Fruit fly (Drosophila melanogaster): ENCODE data around the gene Spn28Db.

The Spn28Db gene

DNA sequence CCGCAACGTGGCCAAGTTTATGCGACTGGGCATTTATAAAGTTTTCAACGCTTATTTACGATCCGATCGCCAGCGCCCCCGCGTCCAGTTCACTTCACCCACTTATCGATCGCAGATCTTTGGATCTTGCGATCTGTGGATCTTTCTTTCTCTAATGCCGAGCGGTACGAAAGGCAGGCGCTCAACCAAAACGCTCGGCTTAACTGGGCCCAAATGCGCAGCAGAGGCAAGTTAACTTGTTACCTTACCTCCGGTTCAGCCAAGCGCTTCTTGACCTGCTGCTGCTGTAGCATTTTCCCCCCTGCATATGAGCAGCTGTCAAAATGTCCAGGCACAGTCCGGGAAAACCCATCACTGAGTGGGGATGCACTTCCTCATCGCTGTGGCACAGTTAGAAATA lies 31.6 kb upstream of the Spn28Db start:
- 0 out of 3 replicates have a peak, but pooled peaks have one; percentile 23 for TF ChIP-seq fd96Ca (GFP tag; IDR thresholded peaks at IDR 0.05)
- TF ChIP-seq Ets98B (GFP tag; IDR thresholded peaks at IDR 0.05): no peak

DNA sequence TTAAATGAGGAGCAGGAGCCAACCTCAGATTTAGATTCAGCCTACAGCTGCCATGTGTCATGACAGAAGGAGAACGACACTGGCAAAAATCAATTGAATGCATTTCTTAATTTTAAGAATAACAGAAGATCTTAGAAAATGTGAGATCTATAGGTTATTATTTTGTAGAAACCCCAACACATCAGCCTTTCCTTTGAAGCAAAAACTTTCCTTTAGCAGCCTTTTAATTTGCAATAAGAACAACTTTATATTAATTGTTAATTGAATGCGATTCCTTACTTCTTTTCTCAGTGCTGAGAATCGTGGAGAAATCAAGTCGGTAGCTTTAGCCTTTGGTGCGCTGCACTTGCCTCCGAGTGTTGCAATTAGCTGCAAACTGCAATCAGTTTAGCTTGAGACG lies 30.1 kb upstream of the Spn28Db start:
- TF ChIP-seq D1 (tag; optimal IDR thresholded peaks at IDR 0.05): no peak
- no peak for TF ChIP-seq EcR (GFP tag; optimal IDR thresholded peaks at IDR 0.05)
- TF ChIP-seq CG8301 (tag; optimal IDR thresholded peaks at IDR 0.05): peak; percentile 49
- no peak for TF ChIP-seq CG12605 (GFP tag; IDR thresholded peaks at IDR 0.05)
- peak; percentile 3 for TF ChIP-seq Pif1A (GFP tag; optimal IDR thresholded peaks at IDR 0.05)
- TF ChIP-seq CG14655 (GFP tag; optimal IDR thresholded peaks at IDR 0.05): peak; percentile 68
- TF ChIP-seq CG9948 (tag; optimal IDR thresholded peaks at IDR 0.05): peak; percentile 22

DNA sequence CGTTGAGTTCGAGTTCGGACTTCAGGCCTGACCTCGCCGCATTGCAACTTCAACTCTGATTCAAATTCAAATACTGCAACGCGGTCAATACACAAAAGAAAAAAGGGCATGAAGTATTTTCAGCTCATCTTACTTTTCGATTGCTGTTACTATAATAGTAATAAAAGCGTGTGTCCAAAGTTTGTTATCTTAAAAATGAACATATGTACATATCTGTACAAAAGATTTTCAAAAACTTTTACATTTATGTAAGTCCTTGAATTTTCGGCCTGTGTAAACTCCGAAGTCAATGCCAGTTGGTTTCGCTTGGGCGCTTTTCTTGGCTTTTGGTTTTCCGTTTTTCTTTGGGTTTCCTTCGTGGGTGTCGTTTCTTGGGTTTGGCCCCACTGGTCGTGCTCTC lies 28.3 kb upstream of the Spn28Db start:
- TF ChIP-seq Ets98B (GFP tag; IDR thresholded peaks at IDR 0.05) (peak; percentile 55; the same call in 1 of the 2 replicates), CG17806 (tag; optimal IDR thresholded peaks at IDR 0.05) (no peak), CG15710 (tag; optimal IDR thresholded peaks at IDR 0.05) (peak; percentile 2), Pif1A (GFP tag; optimal IDR thresholded peaks at IDR 0.05) (peak; percentile 41), gl (tag; optimal IDR thresholded peaks at IDR 0.05) (no peak), fd96Ca (GFP tag; IDR thresholded peaks at IDR 0.05) (no peak), rn (GFP tag; IDR thresholded peaks at IDR 0.05) (no peak), CG14655 (GFP tag; optimal IDR thresholded peaks at IDR 0.05) (peak; percentile 24), CG9948 (tag; optimal IDR thresholded peaks at IDR 0.05) (no peak), CG8159 (tag; optimal IDR thresholded peaks at IDR 0.05) (no peak), CG34367 (tag; optimal IDR thresholded peaks at IDR 0.05) (no peak), CG13204 (GFP tag; optimal IDR thresholded peaks at IDR 0.05) (no peak), CG8301 (tag; optimal IDR thresholded peaks at IDR 0.05) (peak; percentile 25), CG10348 (GFP tag; IDR thresholded peaks at IDR 0.05) (peak; percentile 52; the same call in 1 of the 2 replicates), Pif1B (GFP tag; optimal IDR thresholded peaks at IDR 0.05) (no peak), Snoo (tag; optimal IDR thresholded peaks at IDR 0.05) (no peak), EcR (GFP tag; optimal IDR thresholded peaks at IDR 0.05) (no peak), CG32121 (GFP tag; IDR thresholded peaks at IDR 0.05) (peak; percentile 50; the same call in 1 of the 2 replicates)

DNA sequence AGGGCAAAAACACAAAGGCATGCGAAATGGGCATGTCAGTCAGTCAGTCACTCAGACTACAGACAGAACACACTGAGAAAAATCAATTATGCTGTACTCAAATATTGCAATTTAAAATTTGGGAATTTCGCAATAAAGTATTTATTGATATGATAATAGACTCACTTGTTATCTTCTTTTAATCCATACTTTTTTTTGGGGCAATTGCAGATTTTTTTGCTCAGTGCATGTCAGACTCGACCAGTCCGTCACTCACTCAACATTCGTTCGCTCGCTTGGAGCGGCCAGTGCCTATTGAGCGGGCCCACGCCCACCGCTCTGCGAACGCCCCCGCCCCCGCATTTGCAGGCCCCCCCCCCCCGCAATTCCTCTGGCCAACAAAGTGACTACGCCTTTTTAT lies 25.9 kb upstream of the Spn28Db start:
- TF ChIP-seq EcR (GFP tag; optimal IDR thresholded peaks at IDR 0.05) (peak; percentile 32), CG34367 (tag; optimal IDR thresholded peaks at IDR 0.05) (peak; percentile 93), CG14655 (GFP tag; optimal IDR thresholded peaks at IDR 0.05) (peak; percentile 62), CG17806 (tag; optimal IDR thresholded peaks at IDR 0.05) (peak; percentile 65), CG10348 (GFP tag; IDR thresholded peaks at IDR 0.05) (peak; percentile 61; the same call in 1 of the 2 replicates), Snoo (tag; optimal IDR thresholded peaks at IDR 0.05) (peak; percentile 96), Pif1A (GFP tag; optimal IDR thresholded peaks at IDR 0.05) (peak; percentile 66), fd96Ca (GFP tag; IDR thresholded peaks at IDR 0.05) (peak; percentile 80), CG32121 (GFP tag; IDR thresholded peaks at IDR 0.05) (peak; percentile 71), CG15710 (tag; optimal IDR thresholded peaks at IDR 0.05) (peak; percentile 94), rn (GFP tag; IDR thresholded peaks at IDR 0.05) (peak; percentile 75), D1 (tag; optimal IDR thresholded peaks at IDR 0.05) (peak; percentile 29), CG12605 (GFP tag; IDR thresholded peaks at IDR 0.05) (peak; percentile 73), CG13204 (GFP tag; optimal IDR thresholded peaks at IDR 0.05) (peak; percentile 88), Ets98B (GFP tag; IDR thresholded peaks at IDR 0.05) (peak; percentile 79), CG9948 (tag; optimal IDR thresholded peaks at IDR 0.05) (peak; percentile 76), CG8301 (tag; optimal IDR thresholded peaks at IDR 0.05) (peak; percentile 40), gl (tag; optimal IDR thresholded peaks at IDR 0.05) (peak; percentile 43), Pif1B (GFP tag; optimal IDR thresholded peaks at IDR 0.05) (no peak), CG8159 (tag; optimal IDR thresholded peaks at IDR 0.05) (peak; percentile 80), CG4496 (GFP tag; IDR thresholded peaks at IDR 0.05) (peak; percentile 89)

DNA sequence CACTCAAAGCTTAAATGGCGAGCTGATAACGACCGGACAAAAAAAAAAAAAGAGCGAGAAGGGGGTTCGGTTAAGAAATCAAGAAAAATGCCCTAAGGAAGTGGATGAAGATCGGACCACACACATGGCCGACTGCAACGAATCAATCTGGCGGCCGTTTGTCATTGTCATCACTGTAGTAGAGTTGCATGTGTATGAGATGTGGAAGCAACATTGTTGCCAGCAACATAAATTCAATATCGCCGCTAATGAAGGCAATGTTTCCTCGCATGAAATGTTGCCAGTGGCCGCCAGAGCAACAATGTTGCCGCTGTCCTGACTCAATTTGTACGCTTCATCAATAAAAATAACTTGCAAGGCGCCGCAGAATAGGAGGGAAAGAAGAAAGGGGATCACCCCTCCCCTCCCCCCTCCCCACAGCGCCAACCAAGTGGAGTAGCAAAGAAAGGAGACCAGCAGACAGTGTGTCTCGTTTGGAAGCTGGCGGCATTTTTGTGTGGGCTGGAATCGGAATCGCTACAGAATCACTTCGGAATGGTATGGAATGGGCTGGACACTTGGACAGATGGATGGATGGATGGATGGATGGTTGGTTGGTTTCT lies 24.5 kb upstream of the Spn28Db start:
- TF ChIP-seq CG8159 (tag; optimal IDR thresholded peaks at IDR 0.05) (no peak), CG14655 (GFP tag; optimal IDR thresholded peaks at IDR 0.05) (no peak), rn (GFP tag; IDR thresholded peaks at IDR 0.05) (0 out of 2 replicates have a peak, but pooled peaks have one; percentile 27), CG12605 (GFP tag; IDR thresholded peaks at IDR 0.05) (peak; percentile 33; the same call in 1 of the 2 replicates), CG34367 (tag; optimal IDR thresholded peaks at IDR 0.05) (no peak), EcR (GFP tag; optimal IDR thresholded peaks at IDR 0.05) (peak; percentile 51), CG13204 (GFP tag; optimal IDR thresholded peaks at IDR 0.05) (peak; percentile 52), CG8301 (tag; optimal IDR thresholded peaks at IDR 0.05) (peak; percentile 10), CG17806 (tag; optimal IDR thresholded peaks at IDR 0.05) (no peak), CG32121 (GFP tag; IDR thresholded peaks at IDR 0.05) (no peak), Snoo (tag; optimal IDR thresholded peaks at IDR 0.05) (peak; percentile 31)

DNA sequence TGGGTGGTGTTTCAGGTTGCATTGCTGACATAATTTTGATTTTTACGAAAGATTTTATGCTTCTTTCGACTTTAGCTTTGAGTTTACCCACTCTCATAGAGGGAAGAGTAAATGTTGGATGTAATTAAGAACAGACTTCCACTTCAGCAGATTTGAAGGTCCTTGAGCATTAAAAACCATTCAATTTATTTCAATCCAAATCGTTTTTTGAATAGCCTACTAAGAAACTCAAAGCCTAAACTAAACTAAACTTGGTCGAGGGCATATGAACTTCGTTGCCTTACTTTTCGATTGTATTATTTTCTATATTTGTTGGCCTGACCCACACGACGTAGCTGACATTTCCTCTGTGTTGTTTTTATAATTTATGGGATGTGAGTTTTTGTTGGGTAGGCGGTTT lies 22.4 kb upstream of the Spn28Db start:
- TF ChIP-seq CG15710 (tag; optimal IDR thresholded peaks at IDR 0.05) (no peak), CG14655 (GFP tag; optimal IDR thresholded peaks at IDR 0.05) (no peak), CG12605 (GFP tag; IDR thresholded peaks at IDR 0.05) (no peak), CG10348 (GFP tag; IDR thresholded peaks at IDR 0.05) (no peak)

Measured in whole organism, pupa.